Worm (Caenorhabditis elegans): Measurements from ENCODE around the gene dop-1.

dop-1 gene

DNA sequence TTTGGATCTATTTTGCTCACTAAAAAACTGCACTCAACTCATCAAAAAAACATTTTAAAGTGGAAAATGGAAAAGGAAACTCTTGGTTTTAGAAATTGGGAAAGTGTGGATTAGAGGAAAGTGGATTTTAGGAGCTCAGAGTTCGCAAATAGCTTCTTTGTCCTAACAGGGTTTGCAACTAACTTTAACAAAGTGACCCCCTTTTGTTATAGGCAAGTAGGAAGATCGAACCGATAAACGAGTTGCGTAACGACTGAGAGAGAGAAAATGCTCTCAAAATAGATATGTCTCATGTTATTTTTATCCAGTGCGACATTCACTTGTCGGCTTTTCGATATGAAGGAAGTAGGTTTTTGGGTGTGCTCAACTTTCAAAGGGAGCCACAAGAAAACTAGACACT is 7.8 kb upstream of the dop-1 start:
- peak; percentile 87 for TF ChIP-seq ces-1 (GFP tag; optimal IDR thresholded peaks at IDR 0.05)
- no peak for TF ChIP-seq zip-8 (tag; optimal IDR thresholded peaks at IDR 0.05)

DNA sequence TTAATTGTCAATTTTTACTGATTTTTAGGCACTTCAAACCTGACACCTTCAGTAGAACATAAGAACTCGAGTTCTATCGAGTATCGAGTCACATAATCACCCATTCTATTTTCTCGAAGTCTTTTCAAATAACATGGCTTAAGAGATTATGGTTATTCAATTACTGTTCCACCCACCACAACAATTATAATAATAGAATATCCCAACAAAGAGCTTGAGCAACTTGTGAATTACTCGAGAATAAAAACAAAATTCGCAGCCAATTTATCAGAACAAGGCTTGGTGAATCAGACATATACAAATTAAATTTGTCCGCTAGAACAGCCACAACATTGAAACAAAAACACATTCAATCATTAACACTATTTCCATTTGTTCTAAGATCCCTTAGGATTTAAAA is 5.6 kb upstream of the dop-1 start:
- TF ChIP-seq nhr-237 (tag; optimal IDR thresholded peaks at IDR 0.05) (no peak), ham-2 (GFP tag; optimal IDR thresholded peaks at IDR 0.05) (no peak), lin-13 (tag; optimal IDR thresholded peaks at IDR 0.05) (no peak), ces-1 (GFP tag; optimal IDR thresholded peaks at IDR 0.05) (peak; percentile 96)

DNA sequence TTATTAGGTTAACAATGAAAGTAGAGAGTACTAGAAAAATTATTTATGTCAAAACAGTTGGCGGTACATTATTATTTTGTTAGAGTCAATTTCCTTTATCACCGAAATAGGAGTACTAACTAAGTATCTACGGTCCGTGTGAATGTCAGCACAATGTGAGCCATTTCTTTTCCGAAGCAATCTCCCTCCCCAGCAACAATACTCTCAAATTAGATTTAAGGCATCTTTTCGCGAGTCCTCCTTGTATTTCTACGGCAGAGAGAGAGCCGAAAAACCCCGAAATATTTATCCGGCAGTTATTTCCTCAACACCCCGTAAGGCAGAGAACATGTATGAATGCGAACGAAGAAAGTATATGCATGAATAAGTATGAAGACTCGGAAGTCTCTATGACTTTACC is 3.4 kb downstream of the dop-1 start:
- TF ChIP-seq ces-1 (GFP tag; optimal IDR thresholded peaks at IDR 0.05) (peak; percentile 76), ztf-11 (tag; optimal IDR thresholded peaks at IDR 0.05) (no peak), elt-1 (tag; optimal IDR thresholded peaks at IDR 0.05; ENCODE audit: borderline replicate concordance, insufficient read depth) (no peak)

DNA sequence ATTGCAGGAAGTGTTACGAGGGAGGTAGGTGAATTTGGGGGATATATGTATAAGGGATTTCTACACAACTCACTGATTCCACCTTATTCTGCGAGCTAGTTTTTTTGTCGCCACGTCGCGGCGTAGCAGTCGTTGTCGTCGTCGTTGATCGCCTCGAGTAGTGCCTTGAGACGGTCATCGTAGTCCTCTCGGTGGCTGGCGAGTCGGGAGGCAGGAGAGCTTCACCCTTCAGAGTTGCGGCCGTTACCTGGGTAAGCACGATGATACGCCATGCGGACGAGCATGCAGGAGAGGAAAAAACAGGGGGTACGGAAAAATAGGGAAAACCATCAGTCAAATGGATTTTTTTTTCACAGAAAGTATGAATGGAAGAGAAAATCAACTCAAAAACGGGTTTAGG is 5.4 kb downstream of the dop-1 start:
- TF ChIP-seq flh-1 (GFP tag; optimal IDR thresholded peaks at IDR 0.05) (no peak), lsy-2 (tag; optimal IDR thresholded peaks at IDR 0.05) (no peak), ceh-39 (tag; optimal IDR thresholded peaks at IDR 0.05) (no peak), tbx-8 (GFP tag; optimal IDR thresholded peaks at IDR 0.05) (no peak), mab-5 (tag; optimal IDR thresholded peaks at IDR 0.05) (no peak), hlh-1 (tag; optimal IDR thresholded peaks at IDR 0.05) (no peak), pha-4 (tag; optimal IDR thresholded peaks at IDR 0.05) (no peak), sem-2 (GFP tag; optimal IDR thresholded peaks at IDR 0.05) (no peak), unc-120 (tag; optimal IDR thresholded peaks at IDR 0.05; ENCODE audit: poor library complexity, severe bottlenecking) (no peak), nhr-28 (tag; optimal IDR thresholded peaks at IDR 0.05) (no peak), unc-62 (GFP tag; optimal IDR thresholded peaks at IDR 0.05) (no peak), nhr-76 (tag; optimal IDR thresholded peaks at IDR 0.05) (no peak), cnd-1 (tag; optimal IDR thresholded peaks at IDR 0.05) (no peak), mls-2 (tag; optimal IDR thresholded peaks at IDR 0.05) (no peak), elt-1 (tag; optimal IDR thresholded peaks at IDR 0.05; ENCODE audit: borderline replicate concordance, insufficient read depth) (no peak), nhr-12 (tag; optimal IDR thresholded peaks at IDR 0.05) (no peak), zip-8 (tag; optimal IDR thresholded peaks at IDR 0.05) (no peak), mep-1 (tag; optimal IDR thresholded peaks at IDR 0.05) (no peak), nhr-237 (tag; optimal IDR thresholded peaks at IDR 0.05) (no peak)

DNA sequence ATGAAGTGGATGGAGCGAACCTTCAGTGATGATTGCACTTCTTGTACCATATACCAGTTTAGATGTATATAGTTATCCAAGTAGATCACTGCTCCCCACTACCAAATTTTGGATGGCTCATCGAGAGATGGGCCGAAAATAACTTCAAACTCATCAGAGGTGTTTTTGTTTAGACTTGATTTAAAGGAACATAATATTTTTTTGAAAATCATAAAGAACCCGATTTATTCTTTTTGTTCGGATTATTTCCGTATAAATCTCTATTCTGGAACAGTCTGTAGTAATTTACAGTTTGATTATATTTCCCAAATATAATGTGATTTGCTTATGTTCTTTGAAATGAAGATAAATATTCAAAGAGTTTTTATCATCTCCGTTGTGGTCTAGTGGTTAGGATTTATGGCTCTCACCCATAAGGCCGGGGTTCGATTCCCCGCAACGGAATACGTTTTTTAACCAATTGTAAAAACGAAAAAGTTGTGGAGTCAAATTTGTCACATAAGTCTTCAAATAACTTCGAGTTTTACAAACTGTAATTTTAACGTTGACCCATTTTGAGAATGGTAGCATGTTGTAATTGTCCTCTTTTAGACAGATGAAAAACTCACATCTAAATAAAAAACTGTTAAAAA is 8.3 kb downstream of the dop-1 start:
- no peak for TF ChIP-seq ceh-83 (GFP tag; optimal IDR thresholded peaks at IDR 0.05)
- TF ChIP-seq ham-2 (GFP tag; optimal IDR thresholded peaks at IDR 0.05) = no peak
- no peak for TF ChIP-seq flh-1 (GFP tag; optimal IDR thresholded peaks at IDR 0.05)
- TF ChIP-seq cnd-1 (tag; optimal IDR thresholded peaks at IDR 0.05) = no peak
- TF ChIP-seq hlh-1 (tag; optimal IDR thresholded peaks at IDR 0.05) = no peak
- TF ChIP-seq elt-3 (tag; optimal IDR thresholded peaks at IDR 0.05) = no peak

DNA sequence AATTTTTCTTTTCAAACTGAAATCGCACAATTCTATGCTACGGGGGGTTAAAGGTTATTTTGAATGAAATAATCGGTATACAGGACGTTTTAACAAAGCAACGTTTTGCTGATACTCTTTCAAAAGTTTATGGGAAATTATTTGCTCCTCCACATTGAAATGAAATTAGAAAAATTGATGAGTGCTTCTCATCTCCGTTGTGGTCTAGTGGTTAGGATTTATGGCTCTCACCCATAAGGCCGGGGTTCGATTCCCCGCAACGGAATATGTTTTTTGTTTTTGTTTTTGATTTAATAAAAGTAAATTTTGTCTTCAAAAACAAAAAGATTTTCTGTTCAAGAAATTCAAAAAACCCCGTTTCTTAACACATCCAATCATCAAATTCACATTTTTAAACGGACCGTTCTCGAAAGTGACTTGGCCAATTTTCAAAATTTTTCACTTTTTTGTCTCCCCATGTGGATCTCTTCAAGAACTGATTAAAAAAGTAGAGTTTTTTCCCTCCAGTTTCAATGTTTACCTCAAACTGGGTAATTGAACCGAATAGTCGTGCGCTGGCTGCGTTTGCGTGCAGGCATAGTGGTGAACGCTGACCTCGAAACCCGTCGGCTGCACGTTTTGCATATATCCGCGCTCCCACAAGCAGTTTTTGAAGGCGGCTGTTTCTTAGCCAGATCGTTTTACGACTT is 8.9 kb downstream of the dop-1 start:
- no peak for TF ChIP-seq mab-5 (tag; optimal IDR thresholded peaks at IDR 0.05)
- TF ChIP-seq elt-3 (tag; optimal IDR thresholded peaks at IDR 0.05) = no peak

DNA sequence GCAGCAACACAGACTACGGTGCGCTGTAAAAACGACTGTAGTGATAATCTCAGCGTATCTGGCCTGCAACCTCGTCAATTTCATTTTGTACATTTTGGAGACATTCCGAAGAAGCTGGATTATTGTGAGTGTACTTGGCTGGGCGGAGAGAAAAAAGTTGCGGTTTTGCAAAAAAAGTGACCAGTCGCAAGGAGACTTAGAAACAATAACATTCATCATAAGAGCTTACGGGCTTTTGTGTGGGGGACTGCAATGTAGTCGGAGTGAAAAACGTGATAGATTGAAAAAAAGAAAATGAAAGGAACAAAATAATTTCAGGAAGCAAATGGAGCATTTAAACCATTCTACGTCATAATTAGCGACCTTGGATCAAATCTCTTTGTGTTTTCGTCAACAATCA is 10.2 kb downstream of the dop-1 start:
- TF ChIP-seq tbx-8 (GFP tag; optimal IDR thresholded peaks at IDR 0.05) (no peak), ceh-39 (tag; optimal IDR thresholded peaks at IDR 0.05) (no peak), mep-1 (tag; optimal IDR thresholded peaks at IDR 0.05) (no peak), hlh-1 (tag; optimal IDR thresholded peaks at IDR 0.05) (no peak), ceh-83 (GFP tag; optimal IDR thresholded peaks at IDR 0.05) (no peak), snpc-4 (tag; optimal IDR thresholded peaks at IDR 0.05) (no peak), mab-5 (tag; optimal IDR thresholded peaks at IDR 0.05) (no peak), ces-1 (GFP tag; optimal IDR thresholded peaks at IDR 0.05) (no peak), blmp-1 (tag; optimal IDR thresholded peaks at IDR 0.05) (no peak), mls-2 (tag; optimal IDR thresholded peaks at IDR 0.05) (no peak)
